Worm (Caenorhabditis elegans) whole organism, midembryonic: Measurements from ENCODE around the gene F46H5.7.

Source experiments
- T22C8.4 ChIP-seq: fragments of 200-800 bp; sonication (Bioruptor generic); IDR thresholded peaks from 2 replicates; pipeline ENCODE4 v1.3.6; 2022; ENCODE audit warnings: missing genetic modification characterization, missing compliant biosample characterization
- cog-1 ChIP-seq: sonication (generic microtip); optimal IDR thresholded peaks from 2 replicates; lab custom pipeline; 2016; ENCODE audit warnings: missing genetic modification characterization, missing compliant biosample characterization
- flt-1 ChIP-seq: fragments of 200-800 bp; sonication (Bioruptor generic); IDR thresholded peaks from 2 replicates; pipeline ENCODE4 v1.3.6; 2022; ENCODE audit warnings: missing genetic modification characterization, missing compliant biosample characterization
- klf-2 ChIP-seq: fragments of 200-800 bp; sonication (Bioruptor generic); conservative IDR thresholded peaks from 2 replicates; pipeline ENCODE4 v1.3.6; 2022; ENCODE audit warnings: missing genetic modification reagents, missing genetic modification characterization, missing compliant biosample characterization
- med-1 ChIP-seq: sonication (generic microtip); optimal IDR thresholded peaks from 2 replicates; lab custom pipeline; 2017; ENCODE audit warnings: missing genetic modification characterization, mild to moderate bottlenecking, missing compliant biosample characterization, antibody characterized with exemption, missing genetic modification reagents; ENCODE audit not compliant: insufficient read depth
- ref-1 ChIP-seq: fragments of 200-800 bp; sonication (Bioruptor generic); conservative IDR thresholded peaks from 2 replicates; pipeline ENCODE4 v1.3.6; 2022; ENCODE audit warnings: missing genetic modification reagents, missing genetic modification characterization, missing compliant biosample characterization
- tab-1 ChIP-seq: fragments of 200-800 bp; sonication (Bioruptor generic); IDR thresholded peaks from 2 replicates; pipeline ENCODE4 v1.3.6; 2022; ENCODE audit warnings: missing genetic modification characterization, missing compliant biosample characterization
- ztf-23 ChIP-seq: fragments of 200-800 bp; sonication (Bioruptor generic); IDR thresholded peaks from 2 replicates; pipeline ENCODE4 v1.3.6; 2022; ENCODE audit warnings: missing genetic modification reagents, missing genetic modification characterization, missing compliant biosample characterization
- ztf-29 ChIP-seq: fragments of 200-800 bp; sonication (Bioruptor generic); IDR thresholded peaks from 2 replicates; pipeline ENCODE4 v1.3.6; 2022; ENCODE audit warnings: missing genetic modification reagents, missing genetic modification characterization, missing compliant biosample characterization

DNA sequence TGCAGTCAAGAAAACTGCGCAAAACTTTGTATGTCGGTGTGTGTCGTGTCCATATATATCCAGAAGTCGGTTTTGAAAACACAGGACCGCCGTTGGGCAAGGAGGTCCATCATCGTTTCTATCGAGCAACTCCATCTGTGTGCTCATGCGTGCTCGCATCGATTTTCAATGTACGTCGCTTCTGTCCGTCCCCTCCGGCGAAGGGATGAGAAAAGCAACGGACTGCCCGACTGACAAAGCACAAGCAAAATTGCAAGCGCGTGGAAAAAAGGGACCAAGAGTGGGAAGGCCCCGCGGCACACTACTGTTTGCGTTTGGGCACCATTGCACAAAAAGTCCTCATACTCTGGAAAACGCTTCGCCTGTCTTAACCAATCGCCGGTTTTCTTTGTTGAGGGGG is 20.4 kb downstream of the F46H5.7 start:
- TF ChIP-seq ztf-29 (GFP tag; lab: Robert Waterston, UW) (no peak), flt-1 (no peak), ref-1 (GFP tag; lab: Robert Waterston, UW) (no peak), cog-1 (no peak), med-1 (GFP tag; lab: Kevin White, UChicago) (no peak), T22C8.4 (GFP tag; lab: Robert Waterston, UW) (0 out of 2 replicates have a peak, but pooled peaks have one; percentile 11), tab-1 (GFP tag; lab: Robert Waterston, UW) (no peak; the same call in 1 of the 2 replicates), klf-2 (GFP tag; lab: Robert Waterston, UW) (no peak), ztf-23 (GFP tag; lab: Robert Waterston, UW) (no peak)
